Fruit fly (Drosophila melanogaster): ENCODE results near the gene CG34027.
A peak's percentile ranks its signal among the peaks of the same experiment; 100 is the strongest.
"Not testable (repeated sequence)": the region's sequence is repeated elsewhere in the genome, so short reads cannot be mapped to it uniquely, and the experiment has no call there.

CG34027 gene

dm6 chr3R:25123262-25123661 is 14.4 kb upstream of the CG34027 start, which contains the start of gene vig2 (continued):
- TF ChIP-seq CG7839 (tag; optimal IDR thresholded peaks at IDR 0.05) (peak; percentile 35), CG10543 (GFP tag; optimal IDR thresholded peaks at IDR 0.05) (peak; percentile 5), Opbp (GFP tag; IDR thresholded peaks at IDR 0.05; ENCODE audit: partially characterized antibody) (peak; percentile 95), Fer3 (tag; optimal IDR thresholded peaks at IDR 0.05) (peak; percentile 50), E2f1 (GFP tag; IDR thresholded peaks at IDR 0.05) (peak; percentile 67), CG30020 (tag; optimal IDR thresholded peaks at IDR 0.05) (peak; percentile 25), ind (GFP tag; optimal IDR thresholded peaks at IDR 0.05) (peak; percentile 20), CG30403 (GFP tag; optimal IDR thresholded peaks at IDR 0.05) (peak; percentile 29), Hmr (GFP tag; optimal IDR thresholded peaks at IDR 0.05) (peak; percentile 60), row (GFP tag; IDR thresholded peaks at IDR 0.05) (peak; percentile 70), tgo (GFP tag; IDR thresholded peaks at IDR 0.05) (peak; percentile 53), CG15514 (GFP tag; optimal IDR thresholded peaks at IDR 0.05) (peak; percentile 46), cas (GFP tag; IDR thresholded peaks at IDR 0.05) (0 out of 2 replicates have a peak, but pooled peaks have one; percentile 6), CG7357 (GFP tag; IDR thresholded peaks at IDR 0.05) (0 out of 3 replicates have a peak, but pooled peaks have one; percentile 31), CG6272 (GFP tag; IDR thresholded peaks at IDR 0.05) (peak; percentile 80), HLH4C (GFP tag; IDR thresholded peaks at IDR 0.05; ENCODE audit: partially characterized antibody) (peak; percentile 73), lov (GFP tag; IDR thresholded peaks at IDR 0.05) (peak; percentile 90; the same call in 2 of the 3 replicates), CG11695 (GFP tag; IDR thresholded peaks at IDR 0.05) (0 out of 3 replicates have a peak, but pooled peaks have one; percentile 39), CG5245 (GFP tag; optimal IDR thresholded peaks at IDR 0.05) (peak; percentile 32), Dll (GFP tag; IDR thresholded peaks at IDR 0.05; ENCODE audit: partially characterized antibody) (peak; percentile 81), CG17912 (GFP tag; optimal IDR thresholded peaks at IDR 0.05) (peak; percentile 40), MESR4 (GFP tag; optimal IDR thresholded peaks at IDR 0.05) (peak; percentile 72), H15 (GFP tag; IDR thresholded peaks at IDR 0.05) (peak; percentile 79), CG43689 (GFP tag; IDR thresholded peaks at IDR 0.05) (peak; percentile 77), CG11085 (GFP tag; IDR thresholded peaks at IDR 0.05) (peak; percentile 93), ttk (GFP tag; IDR thresholded peaks at IDR 0.05) (peak; percentile 77; the same call in 1 of the 2 replicates), CG11456 (GFP tag; IDR thresholded peaks at IDR 0.05) (peak; percentile 92), H2.0 (GFP tag; IDR thresholded peaks at IDR 0.05) (peak; percentile 85), CG7963 (GFP tag; IDR thresholded peaks at IDR 0.05; ENCODE audit: partially characterized antibody) (peak; percentile 91), CG9817 (tag; optimal IDR thresholded peaks at IDR 0.05) (peak; percentile 44), tin (GFP tag; optimal IDR thresholded peaks at IDR 0.05) (peak; percentile 3), CG2889 (GFP tag; IDR thresholded peaks at IDR 0.05) (peak; percentile 63; the same call in 2 of the 3 replicates), stc (GFP tag; IDR thresholded peaks at IDR 0.05) (peak; percentile 38; the same call in 1 of the 2 replicates), BEAF-32 (GFP tag; optimal IDR thresholded peaks at IDR 0.05) (peak; percentile 71), CG6175 (GFP tag; IDR thresholded peaks at IDR 0.05) (peak; percentile 71; the same call in 1 of the 3 replicates), Ets65A (GFP tag) (peak; percentile 82), CG34376 (GFP tag; optimal IDR thresholded peaks at IDR 0.05) (peak; percentile 57), CG10274 (GFP tag; optimal IDR thresholded peaks at IDR 0.05) (peak; percentile 47), dm (GFP tag; optimal IDR thresholded peaks at IDR 0.05) (peak; percentile 48), CG3726 (GFP tag; IDR thresholded peaks at IDR 0.05) (0 out of 3 replicates have a peak, but pooled peaks have one; percentile 63), otp (GFP tag; IDR thresholded peaks at IDR 0.05) (peak; percentile 87), bbx (GFP tag; IDR thresholded peaks at IDR 0.05; ENCODE audit: partially characterized antibody) (peak; percentile 92), CG9727 (GFP tag; optimal IDR thresholded peaks at IDR 0.05) (peak; percentile 72), CG34422 (GFP tag; IDR thresholded peaks at IDR 0.05) (peak; percentile 82), Adf1 (GFP tag; IDR thresholded peaks at IDR 0.05) (peak; percentile 28), ken (GFP tag; IDR thresholded peaks at IDR 0.05) (peak; percentile 70), tna (GFP tag; IDR thresholded peaks at IDR 0.05; ENCODE audit: partially characterized antibody) (peak; percentile 74), CG12104 (GFP tag; optimal IDR thresholded peaks at IDR 0.05) (peak; percentile 54), CG8089 (GFP tag; optimal IDR thresholded peaks at IDR 0.05) (peak; percentile 21), ci (GFP tag; IDR thresholded peaks at IDR 0.05) (peak; percentile 95)
- not testable (repeated sequence) for TF ChIP-seq lov (optimal IDR thresholded peaks at IDR 0.05)

All from whole organism, embryonic.